Worm (Caenorhabditis elegans) whole organism, young adult: Measurements from ENCODE around the gene col-76.
A peak's percentile ranks its signal among the peaks of the same experiment; 100 is the strongest.

Experiments
- B0019.2 ChIP-seq: fragments of 200-800 bp; sonication (Bioruptor generic); conservative IDR thresholded peaks from 2 replicates; pipeline ENCODE4 v1.3.6; 2022; ENCODE audit warnings: missing genetic modification reagents, missing genetic modification characterization, missing compliant biosample characterization
- B0035.1 ChIP-seq: sonication (generic microtip); optimal IDR thresholded peaks from 2 replicates; lab custom pipeline; 2016; ENCODE audit warnings: missing genetic modification characterization, mild to moderate bottlenecking, missing compliant biosample characterization, missing genotype, missing genetic modification reagents
- B0261.1 ChIP-seq: sonication (generic microtip); optimal IDR thresholded peaks from 2 replicates; lab custom pipeline; 2016; ENCODE audit warnings: mild to moderate bottlenecking, missing genetic modification characterization, moderate library complexity, missing compliant biosample characterization
- C06A6.2 ChIP-seq: fragments of 200-800 bp; sonication (Bioruptor generic); conservative IDR thresholded peaks from 2 replicates; pipeline ENCODE4 v1.3.6; 2022; ENCODE audit warnings: missing genetic modification characterization, missing compliant biosample characterization
- C17E4.6 ChIP-seq: fragments of 200-800 bp; sonication (Bioruptor generic); IDR thresholded peaks from 2 replicates; pipeline ENCODE4 v1.3.6; 2022; ENCODE audit warnings: missing genetic modification reagents, missing genetic modification characterization, missing compliant biosample characterization
- D2030.7 ChIP-seq: fragments of 200-800 bp; sonication (Bioruptor generic); IDR thresholded peaks from 2 replicates; pipeline ENCODE4 v1.3.6; 2022; ENCODE audit warnings: missing genetic modification reagents, missing genetic modification characterization, missing compliant biosample characterization
- F10E7.11 ChIP-seq: sonication (generic microtip); optimal IDR thresholded peaks from 2 replicates; lab custom pipeline; 2017; ENCODE audit warnings: mild to moderate bottlenecking, missing genetic modification characterization, moderate library complexity, missing compliant biosample characterization
- F39B2.1 ChIP-seq: fragments of 200-800 bp; sonication (Bioruptor generic); IDR thresholded peaks from 2 replicates; pipeline ENCODE4 v1.3.6; 2022; ENCODE audit warnings: missing genetic modification reagents, missing genetic modification characterization, missing compliant biosample characterization
- F57A8.1 ChIP-seq: fragments of 200-800 bp; sonication (Bioruptor generic); optimal IDR thresholded peaks from 2 replicates; lab custom pipeline; 2018; ENCODE audit warnings: mild to moderate bottlenecking, missing genetic modification characterization, moderate library complexity, missing compliant biosample characterization
- T07F8.4 ChIP-seq: sonication (generic microtip); optimal IDR thresholded peaks from 2 replicates; lab custom pipeline; 2016; ENCODE audit warnings: mild to moderate bottlenecking, missing genetic modification characterization, moderate library complexity, missing compliant biosample characterization
- T26A5.8 ChIP-seq: sonication (generic microtip); optimal IDR thresholded peaks from 2 replicates; lab custom pipeline; 2016; ENCODE audit warnings: missing genetic modification characterization, missing compliant biosample characterization
- Y53G8AR.9 ChIP-seq: fragments of 200-800 bp; sonication (Bioruptor generic); conservative IDR thresholded peaks from 2 replicates; pipeline ENCODE4 v1.3.6; 2022; ENCODE audit warnings: missing genetic modification reagents, missing genetic modification characterization, missing compliant biosample characterization
- ZK185.1 ChIP-seq: sonication (generic microtip); optimal IDR thresholded peaks from 2 replicates; lab custom pipeline; 2016; ENCODE audit warnings: mild to moderate bottlenecking, missing genetic modification characterization, missing compliant biosample characterization; ENCODE audit not compliant: poor library complexity, severe bottlenecking
- ama-1 ChIP-seq, 3 experiments: fragments of 150-350 bp in 1 of 3; sonication (generic microtip) in 2 of 3; optimal IDR thresholded peaks; 2 replicates each; lab custom pipeline; 2014 to 2018; ENCODE audit warnings: missing biosample characterization in 2 of 3, missing genetic modification characterization in 2 of 3, missing genetic modification reagents in 2 of 3
- attf-5 ChIP-seq: fragments of 200-800 bp; sonication (Bioruptor generic); optimal IDR thresholded peaks from 2 replicates; lab custom pipeline; 2018; ENCODE audit warnings: mild to moderate bottlenecking, missing genetic modification characterization, missing compliant biosample characterization
- attf-6 ChIP-seq: fragments of 200-800 bp; sonication (Bioruptor generic); IDR thresholded peaks from 2 replicates; pipeline ENCODE4 v1.3.6; 2022; ENCODE audit warnings: missing genetic modification reagents, missing genetic modification characterization, missing compliant biosample characterization
- bed-1 ChIP-seq: fragments of 200-800 bp; sonication (Bioruptor generic); IDR thresholded peaks from 2 replicates; pipeline ENCODE4 v1.3.6; 2022; ENCODE audit warnings: missing genetic modification reagents, missing genetic modification characterization, missing compliant biosample characterization
- ccch-3 ChIP-seq: fragments of 200-800 bp; sonication (Bioruptor generic); optimal IDR thresholded peaks from 2 replicates; lab custom pipeline; 2018; ENCODE audit warnings: mild to moderate bottlenecking, missing genetic modification characterization, missing compliant biosample characterization
- cebp-1 ChIP-seq, 2 experiments: fragments of 200-800 bp in 1 of 2; sonication (Bioruptor generic) in 1 of 2; sonication (generic microtip) in 1 of 2; IDR thresholded peaks in 1 of 2; optimal IDR thresholded peaks in 1 of 2; 2 replicates each; pipeline versions ENCODE4 v1.3.6 to Lab custom; 2017 to 2022; ENCODE audit warnings: missing compliant biosample characterization in 2 of 2, missing genetic modification characterization in 2 of 2, mild to moderate bottlenecking in 1 of 2, missing genetic modification reagents in 1 of 2, moderate library complexity in 1 of 2
- ceh-27 ChIP-seq: fragments of 200-800 bp; sonication (Bioruptor generic); optimal IDR thresholded peaks from 2 replicates; lab custom pipeline; 2018; ENCODE audit warnings: mild to moderate bottlenecking, missing genetic modification characterization, moderate library complexity, missing compliant biosample characterization
- ceh-91 ChIP-seq: fragments of 200-800 bp; sonication (Bioruptor generic); IDR thresholded peaks from 2 replicates; pipeline ENCODE4 v1.3.6; 2022; ENCODE audit warnings: missing genetic modification reagents, missing genetic modification characterization, missing compliant biosample characterization
- chd-7 ChIP-seq: sonication (generic microtip); optimal IDR thresholded peaks from 2 replicates; lab custom pipeline; 2016; ENCODE audit warnings: mild to moderate bottlenecking, missing genetic modification characterization, moderate library complexity, missing compliant biosample characterization
- efl-1 ChIP-seq: fragments of 150-350 bp; optimal IDR thresholded peaks from 2 replicates; lab custom pipeline; 2014; ENCODE audit warnings: missing biosample characterization, missing genetic modification reagents, missing genetic modification characterization
- egrh-3 ChIP-seq: fragments of 200-800 bp; sonication (Bioruptor generic); IDR thresholded peaks from 2 replicates; pipeline ENCODE4 v1.3.6; 2022; ENCODE audit warnings: missing genetic modification reagents, missing genetic modification characterization, missing compliant biosample characterization
- ekl-4 ChIP-seq: fragments of 200-800 bp; sonication (Bioruptor generic); IDR thresholded peaks from 2 replicates; pipeline ENCODE4 v1.3.6; 2022; ENCODE audit warnings: missing genetic modification reagents, missing genetic modification characterization, missing compliant biosample characterization
- hmg-20 ChIP-seq: fragments of 200-800 bp; sonication (Bioruptor generic); IDR thresholded peaks from 2 replicates; pipeline ENCODE4 v1.3.6; 2022; ENCODE audit warnings: missing genetic modification reagents, missing genetic modification characterization, missing compliant biosample characterization
- lsl-1 ChIP-seq: fragments of 200-800 bp; sonication (Bioruptor generic); optimal IDR thresholded peaks from 2 replicates; lab custom pipeline; 2018; ENCODE audit warnings: mild to moderate bottlenecking, missing genetic modification characterization, moderate library complexity, missing compliant biosample characterization
- lsy-27 ChIP-seq: sonication (generic microtip); optimal IDR thresholded peaks from 2 replicates; lab custom pipeline; 2017; ENCODE audit warnings: missing genetic modification characterization, mild to moderate bottlenecking, missing compliant biosample characterization, antibody characterized with exemption, missing genotype, borderline replicate concordance; ENCODE audit not compliant: insufficient read depth
- madf-8 ChIP-seq: fragments of 200-800 bp; sonication (Bioruptor generic); conservative IDR thresholded peaks from 2 replicates; pipeline ENCODE4 v1.3.6; 2022; ENCODE audit warnings: missing genetic modification reagents, missing genetic modification characterization, missing compliant biosample characterization
- nhr-120 ChIP-seq: fragments of 200-800 bp; sonication (Bioruptor generic); IDR thresholded peaks from 2 replicates; pipeline ENCODE4 v1.3.6; 2022; ENCODE audit warnings: missing genetic modification characterization, missing compliant biosample characterization
- nhr-179 ChIP-seq: sonication (generic microtip); optimal IDR thresholded peaks from 2 replicates; lab custom pipeline; 2016; ENCODE audit warnings: mild to moderate bottlenecking, missing genetic modification characterization, missing compliant biosample characterization
- nhr-80 ChIP-seq: sonication (generic microtip); optimal IDR thresholded peaks from 2 replicates; lab custom pipeline; 2016; ENCODE audit warnings: missing genetic modification characterization, missing compliant biosample characterization
- pbrm-1 ChIP-seq: fragments of 200-800 bp; sonication (Bioruptor generic); IDR thresholded peaks from 2 replicates; pipeline ENCODE4 v1.3.6; 2022; ENCODE audit warnings: missing genetic modification reagents, missing genetic modification characterization, missing compliant biosample characterization
- rec-8 ChIP-seq, 2 experiments: sonication (generic microtip); optimal IDR thresholded peaks; 2 replicates each; lab custom pipeline; 2016; ENCODE audit warnings: mild to moderate bottlenecking in 2 of 2, missing genetic modification characterization in 2 of 2, missing genetic modification reagents in 2 of 2, missing genotype in 2 of 2, missing biosample characterization in 1 of 2, missing compliant biosample characterization in 1 of 2, moderate library complexity in 1 of 2
- sdz-38 ChIP-seq: sonication (generic microtip); optimal IDR thresholded peaks from 2 replicates; lab custom pipeline; 2016; ENCODE audit warnings: missing genotype, missing genetic modification characterization, missing compliant biosample characterization
- snpc-4 ChIP-seq, 5 experiments: fragments of 150-350 bp in 1 of 5; sonication (generic microtip) in 4 of 5; optimal IDR thresholded peaks; 2 replicates each; lab custom pipeline; 2014 to 2018; ENCODE audit warnings: missing genetic modification characterization in 5 of 5, missing biosample characterization in 3 of 5, antibody characterized with exemption in 2 of 5, mild to moderate bottlenecking in 2 of 5, missing compliant biosample characterization in 2 of 5, missing genotype in 2 of 5, moderate library complexity in 2 of 5, missing genetic modification reagents in 1 of 5
- tbp1 ChIP-seq: fragments of 200-800 bp; sonication (Bioruptor generic); optimal IDR thresholded peaks from 2 replicates; lab custom pipeline; 2018; ENCODE audit warnings: mild to moderate bottlenecking, missing genetic modification characterization, missing compliant biosample characterization
- xnd-1 ChIP-seq: sonication (generic microtip); optimal IDR thresholded peaks from 2 replicates; lab custom pipeline; 2016; ENCODE audit warnings: missing genotype, missing genetic modification reagents, missing genetic modification characterization, missing compliant biosample characterization
- ztf-22 ChIP-seq: fragments of 200-800 bp; sonication (Bioruptor generic); optimal IDR thresholded peaks from 2 replicates; lab custom pipeline; 2018; ENCODE audit warnings: mild to moderate bottlenecking, missing genetic modification characterization, moderate library complexity, missing compliant biosample characterization
- ztf-3 ChIP-seq: fragments of 200-800 bp; sonication (Bioruptor generic); optimal IDR thresholded peaks from 2 replicates; lab custom pipeline; 2018; ENCODE audit warnings: mild to moderate bottlenecking, missing genetic modification characterization, missing compliant biosample characterization
- ztf-6 ChIP-seq: fragments of 200-800 bp; sonication (Bioruptor generic); IDR thresholded peaks from 2 replicates; pipeline ENCODE4 v1.3.6; 2022; ENCODE audit warnings: missing genetic modification reagents, missing genetic modification characterization, missing compliant biosample characterization

col-76 gene

ce11 chrII:8216922-8217321 lies 12.8 kb downstream of the col-76 start, which contains the start of gene ifg-1:
ifg-1 (plus strand) TSS chrII:8217222.
- TF ChIP-seq lsy-27 (no peak), ccch-3 (GFP tag; lab: Kevin White, UChicago) (no peak), snpc-4 (GFP tag; optimal IDR thresholded peaks at IDR 0.05; lab: Kevin White, UChicago) (no peak), snpc-4 (tag; optimal IDR thresholded peaks at IDR 0.05; lab: Kevin White, UChicago) (no peak), attf-6 (GFP tag; lab: Robert Waterston, UW) (no peak)
- TF ChIP-seq, all 124 proteins: peak for 0

DNA sequence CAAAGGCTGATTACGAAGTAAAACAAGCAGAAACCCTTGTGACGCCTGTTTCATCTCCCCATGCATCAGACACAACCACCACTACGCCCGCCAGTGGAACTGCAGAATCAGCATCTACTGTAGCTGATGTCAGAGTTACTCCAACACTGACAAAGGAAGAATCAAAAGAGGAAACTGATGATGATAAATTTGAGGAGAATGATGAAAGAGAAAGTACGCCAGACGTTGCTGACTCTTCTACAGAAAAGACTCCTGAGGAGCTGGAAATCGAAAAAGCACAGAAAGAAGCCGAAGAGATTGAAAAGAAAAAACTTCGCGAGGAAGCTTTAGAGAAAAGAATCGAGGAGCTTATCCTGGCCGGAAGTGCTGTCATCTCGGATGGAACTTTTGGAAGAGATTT lies 14.1 kb downstream of the col-76 start:
- TF ChIP-seq nhr-179 (tag; lab: Kevin White, UChicago), result no peak
- TF ChIP-seq C06A6.2 (GFP tag; lab: Robert Waterston, UW), result no peak
- no peak for TF ChIP-seq F39B2.1 (GFP tag; lab: Robert Waterston, UW)
- TF ChIP-seq T26A5.8 (tag; lab: Kevin White, UChicago), result no peak
- no peak for TF ChIP-seq chd-7 (tag; lab: Kevin White, UChicago)
- no peak for TF ChIP-seq ama-1 (optimal IDR thresholded peaks at IDR 0.05; lab: Kevin White, UChicago)
- no peak for TF ChIP-seq ama-1 (GFP tag; optimal IDR thresholded peaks at IDR 0.05; lab: Kevin White, UChicago)
- TF ChIP-seq lsy-27, result no peak
- TF ChIP-seq ceh-91 (GFP tag; lab: Robert Waterston, UW), result no peak
- no peak for TF ChIP-seq nhr-80 (tag; lab: Kevin White, UChicago)
- TF ChIP-seq Y53G8AR.9 (GFP tag; lab: Robert Waterston, UW), result no peak
- no peak for TF ChIP-seq ztf-6 (GFP tag; lab: Robert Waterston, UW)
- TF ChIP-seq ztf-3 (GFP tag; lab: Kevin White, UChicago), result no peak
- TF ChIP-seq T07F8.4 (tag; lab: Kevin White, UChicago), result no peak
- no peak for TF ChIP-seq attf-5
- no peak for TF ChIP-seq nhr-120
- TF ChIP-seq bed-1 (GFP tag; lab: Robert Waterston, UW), result no peak
- TF ChIP-seq rec-8 (tag; optimal IDR thresholded peaks at IDR 0.05; lab: Kevin White, UChicago), result no peak
- TF ChIP-seq B0035.1, result no peak
- no peak for TF ChIP-seq pbrm-1 (GFP tag; lab: Robert Waterston, UW)

DNA sequence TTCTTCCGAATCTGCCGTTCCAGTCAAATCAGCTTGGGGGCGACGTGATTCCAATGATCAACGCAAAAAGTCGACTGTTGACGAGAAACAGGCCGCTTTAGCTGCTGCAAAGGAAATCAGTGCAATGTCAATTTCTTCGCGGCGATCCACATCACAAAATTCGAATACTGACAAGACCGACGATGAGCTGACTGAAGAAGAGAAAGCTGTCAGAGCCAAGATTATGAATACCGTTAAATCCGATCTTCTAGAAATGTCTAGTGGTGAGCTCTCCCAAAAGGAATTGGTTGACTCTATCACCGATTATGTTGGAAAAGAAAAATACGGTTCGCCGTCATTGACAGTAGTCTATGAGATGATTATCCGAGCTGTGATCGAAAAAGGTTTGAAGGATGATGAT lies 16.1 kb downstream of the col-76 start:
- no peak for TF ChIP-seq ztf-22 (GFP tag; lab: Kevin White, UChicago)
- no peak for TF ChIP-seq sdz-38 (tag; lab: Kevin White, UChicago)
- no peak for TF ChIP-seq F57A8.1
- TF ChIP-seq F10E7.11 (tag; lab: Kevin White, UChicago), result no peak
- TF ChIP-seq B0019.2 (GFP tag; lab: Robert Waterston, UW), result no peak
- TF ChIP-seq ceh-27, result no peak
- no peak for TF ChIP-seq tbp1 (GFP tag; lab: Kevin White, UChicago)
- TF ChIP-seq nhr-80 (tag; lab: Kevin White, UChicago), result no peak
- TF ChIP-seq, all 124 proteins: peak for 0

- no peak for TF ChIP-seq ama-1 (optimal IDR thresholded peaks at IDR 0.05; lab: Kevin White, UChicago)
- TF ChIP-seq ama-1 (GFP tag; optimal IDR thresholded peaks at IDR 0.05; lab: Kevin White, UChicago), result no peak
- TF ChIP-seq ceh-27, result peak; percentile 2
- TF ChIP-seq ZK185.1, result no peak
- TF ChIP-seq cebp-1 (GFP tag; IDR thresholded peaks at IDR 0.05; lab: Robert Waterston, UW), result no peak
- peak; percentile 4 for TF ChIP-seq cebp-1 (tag; optimal IDR thresholded peaks at IDR 0.05; lab: Kevin White, UChicago)
- no peak for TF ChIP-seq B0261.1
- peak; percentile 79 for TF ChIP-seq xnd-1 (tag; lab: Kevin White, UChicago)
- peak; percentile 72 for TF ChIP-seq lsl-1 (GFP tag; lab: Kevin White, UChicago)
- TF ChIP-seq efl-1, result peak; percentile 88
- TF ChIP-seq madf-8 (GFP tag; lab: Robert Waterston, UW), result peak; percentile 83
- TF ChIP-seq ekl-4 (GFP tag; lab: Robert Waterston, UW), result no peak
- TF ChIP-seq ccch-3 (GFP tag; lab: Kevin White, UChicago), result no peak
- TF ChIP-seq hmg-20 (GFP tag; lab: Robert Waterston, UW), result no peak
- TF ChIP-seq D2030.7 (GFP tag; lab: Robert Waterston, UW), result no peak
- TF ChIP-seq C17E4.6 (GFP tag; lab: Robert Waterston, UW), result no peak
- no peak for TF ChIP-seq egrh-3
- TF ChIP-seq F10E7.11 (tag; lab: Kevin White, UChicago), result no peak
These were observed 18.3 kb downstream of the col-76 start, which contains the start of gene dab-1 for ce11 chrII:8222309-8223065. dab-1 (plus strand) TSS chrII:8222386.
